Fruit fly (Drosophila melanogaster): ENCODE results near the gene CG17258.
A peak's percentile ranks its signal among the peaks of the same experiment; 100 is the strongest.

Gene CG17258

DNA sequence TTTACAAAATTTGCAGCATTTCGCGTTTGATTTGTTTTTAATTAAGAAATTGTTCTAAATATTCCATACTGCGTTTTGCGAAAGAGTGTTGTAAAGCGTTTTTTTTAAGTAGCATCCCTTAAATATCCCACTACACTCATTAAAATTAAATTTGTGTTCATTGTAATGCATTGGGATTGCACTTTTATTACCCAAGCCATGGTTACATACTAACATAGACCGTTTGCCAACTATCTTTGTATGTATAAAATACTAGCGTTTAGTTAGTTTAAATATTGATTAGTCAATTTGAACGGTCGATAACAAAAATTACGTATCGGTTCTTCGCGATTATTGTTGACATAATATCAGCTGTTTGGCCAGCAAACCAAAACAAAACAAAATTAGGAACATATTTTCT lies 4.6 kb upstream of the CG17258 start, which contains the start of the genes cnir and CG17221 (continued):
- TF ChIP-seq gcm (GFP tag; optimal IDR thresholded peaks at IDR 0.05) (peak; percentile 5), CG9727 (GFP tag; optimal IDR thresholded peaks at IDR 0.05) (peak; percentile 56), YL-1 (GFP tag; optimal IDR thresholded peaks at IDR 0.05) (peak; percentile 77), en (GFP tag; optimal IDR thresholded peaks at IDR 0.05) (peak; percentile 39), ro (GFP tag; IDR thresholded peaks at IDR 0.05) (no peak), ac (GFP tag; optimal IDR thresholded peaks at IDR 0.05) (no peak), CG3838 (GFP tag; optimal IDR thresholded peaks at IDR 0.05) (peak; percentile 43), CG7839 (tag; optimal IDR thresholded peaks at IDR 0.05) (peak; percentile 57), Aef1 (GFP tag; IDR thresholded peaks at IDR 0.05) (peak; percentile 43; the same call in 2 of the 3 replicates), ind (GFP tag; optimal IDR thresholded peaks at IDR 0.05) (peak; percentile 73), trem (tag; optimal IDR thresholded peaks at IDR 0.05) (peak; percentile 86), Meics (GFP tag; optimal IDR thresholded peaks at IDR 0.05) (peak; percentile 88), CHES-1-like (GFP tag; optimal IDR thresholded peaks at IDR 0.05) (peak; percentile 79), sob (GFP tag; IDR thresholded peaks at IDR 0.05) (peak; percentile 60), btn (GFP tag; optimal IDR thresholded peaks at IDR 0.05) (peak; percentile 38), Dp (GFP tag; optimal IDR thresholded peaks at IDR 0.05) (peak; percentile 59), CG16863 (GFP tag; optimal IDR thresholded peaks at IDR 0.05) (peak; percentile 62), eve (GFP tag; optimal IDR thresholded peaks at IDR 0.05) (no peak), Chrac-16 (GFP tag; optimal IDR thresholded peaks at IDR 0.05) (peak; percentile 63), dati (GFP tag; IDR thresholded peaks at IDR 0.05) (no peak), D (optimal IDR thresholded peaks at IDR 0.05) (no peak), D (GFP tag; optimal IDR thresholded peaks at IDR 0.05) (peak; percentile 38), Usf (GFP tag; optimal IDR thresholded peaks at IDR 0.05) (no peak), CG3163 (GFP tag; optimal IDR thresholded peaks at IDR 0.05) (peak; percentile 15), bsh (GFP tag; optimal IDR thresholded peaks at IDR 0.05) (peak in 1 of 2 experiments; percentile 59), Bteb2 (GFP tag; optimal IDR thresholded peaks at IDR 0.05) (peak; percentile 64), Hey (tag; optimal IDR thresholded peaks at IDR 0.05) (no peak), stwl (tag; optimal IDR thresholded peaks at IDR 0.05) (peak; percentile 81), insv (GFP tag; optimal IDR thresholded peaks at IDR 0.05) (peak in 1 of 2 experiments; percentile 63), Hsf (GFP tag; optimal IDR thresholded peaks at IDR 0.05) (peak; percentile 72), pzg (GFP tag; optimal IDR thresholded peaks at IDR 0.05) (peak; percentile 72), CG12942 (GFP tag; optimal IDR thresholded peaks at IDR 0.05) (peak; percentile 54), crp (GFP tag; optimal IDR thresholded peaks at IDR 0.05) (peak; percentile 61 to 90), twi (tag; optimal IDR thresholded peaks at IDR 0.05) (peak; percentile 35), CG17829 (tag; optimal IDR thresholded peaks at IDR 0.05) (peak; percentile 68), NK7.1 (GFP tag; optimal IDR thresholded peaks at IDR 0.05) (peak; percentile 54), Dbx (GFP tag; IDR thresholded peaks at IDR 0.05) (0 out of 3 replicates have a peak, but pooled peaks have one; percentile 32), pho (GFP tag; optimal IDR thresholded peaks at IDR 0.05) (peak; percentile 68), crc (GFP tag; optimal IDR thresholded peaks at IDR 0.05) (peak; percentile 57), Max (GFP tag; optimal IDR thresholded peaks at IDR 0.05) (peak; percentile 77), dmrt11E (tag; optimal IDR thresholded peaks at IDR 0.05) (peak; percentile 51), Mad (GFP tag; optimal IDR thresholded peaks at IDR 0.05) (peak; percentile 68), prd (optimal IDR thresholded peaks at IDR 0.05) (no peak), prd (GFP tag; IDR thresholded peaks at IDR 0.05) (peak; percentile 49; the same call in 1 of the 3 replicates), CG17186 (GFP tag; optimal IDR thresholded peaks at IDR 0.05) (peak; percentile 53), amos (GFP tag; IDR thresholded peaks at IDR 0.05; ENCODE audit: partially characterized antibody) (no peak; the same call in 1 of the 2 replicates), Awh (GFP tag; IDR thresholded peaks at IDR 0.05) (0 out of 2 replicates have a peak, but pooled peaks have one; percentile 33), CG12769 (tag; optimal IDR thresholded peaks at IDR 0.05) (peak; percentile 69), MESR4 (GFP tag; optimal IDR thresholded peaks at IDR 0.05) (peak; percentile 16), CG1024 (GFP tag; IDR thresholded peaks at IDR 0.05) (no peak), CG1647 (GFP tag; optimal IDR thresholded peaks at IDR 0.05) (peak; percentile 19)
